Worm (Caenorhabditis elegans): ENCODE measurements around the gene C09H10.5.

C09H10.5 gene

ce11 chrII:11097154-11097887, 6.2 kb downstream of the C09H10.5 start, which contains the start of the genes rpl-36.A and nuo-1:
TSS of gene rpl-36.A (minus strand) at chrII:11097204.
TSS of gene nuo-1 (plus strand) at chrII:11097837.
- TF ChIP-seq dpl-1 (GFP tag; optimal IDR thresholded peaks at IDR 0.05) = peak; percentile 80 to 86 (median 84)
- peak; percentile 97 for TF ChIP-seq blmp-1 (tag; optimal IDR thresholded peaks at IDR 0.05)
- peak; percentile 98 to 99 for TF ChIP-seq lsy-2 (tag; optimal IDR thresholded peaks at IDR 0.05)
- peak; percentile 15 for TF ChIP-seq mef-2 (tag; optimal IDR thresholded peaks at IDR 0.05)
- no peak for TF ChIP-seq pag-3 (tag; optimal IDR thresholded peaks at IDR 0.05; ENCODE audit: borderline replicate concordance, insufficient read depth)
- TF ChIP-seq lin-39 (tag; optimal IDR thresholded peaks at IDR 0.05) = peak; percentile 13
- TF ChIP-seq nhr-237 (tag; optimal IDR thresholded peaks at IDR 0.05) = peak; percentile 56
- peak; percentile 25 for TF ChIP-seq fkh-10 (GFP tag; optimal IDR thresholded peaks at IDR 0.05)
- TF ChIP-seq nhr-90 (tag; optimal IDR thresholded peaks at IDR 0.05; ENCODE audit: poor library complexity) = peak; percentile 54
- TF ChIP-seq tbx-2 (tag; optimal IDR thresholded peaks at IDR 0.05) = peak; percentile 77
- no peak for TF ChIP-seq pax-3 (tag; optimal IDR thresholded peaks at IDR 0.05)
- TF ChIP-seq lin-35 (GFP tag; optimal IDR thresholded peaks at IDR 0.05) = peak; percentile 88 to 93
- no peak for TF ChIP-seq zip-4 (GFP tag; optimal IDR thresholded peaks at IDR 0.05)
- TF ChIP-seq mep-1 (tag; optimal IDR thresholded peaks at IDR 0.05) = peak; percentile 89
- TF ChIP-seq ceh-88 (GFP tag; IDR thresholded peaks at IDR 0.05) = no peak
- peak; percentile 88 to 91 for TF ChIP-seq efl-1 (optimal IDR thresholded peaks at IDR 0.05)
- peak; percentile 82 to 98 for TF ChIP-seq efl-1 (GFP tag; optimal IDR thresholded peaks at IDR 0.05 in 1 of 2)
- TF ChIP-seq elt-2 (tag; optimal IDR thresholded peaks at IDR 0.05) = no peak
- no peak for TF ChIP-seq C34B4.2 (tag; optimal IDR thresholded peaks at IDR 0.05)
- no peak for TF ChIP-seq ceh-90 (tag; optimal IDR thresholded peaks at IDR 0.05)
- TF ChIP-seq fkh-4 (tag; optimal IDR thresholded peaks at IDR 0.05; ENCODE audit: borderline replicate concordance) = no peak
- peak; percentile 61 for TF ChIP-seq snpc-4 (tag; optimal IDR thresholded peaks at IDR 0.05)
- TF ChIP-seq aha-1 (tag; optimal IDR thresholded peaks at IDR 0.05) = no peak
- no peak for TF ChIP-seq sox-4 (tag; optimal IDR thresholded peaks at IDR 0.05)
- TF ChIP-seq irx-1 (tag; optimal IDR thresholded peaks at IDR 0.05) = peak; percentile 51
- TF ChIP-seq fkh-8 (tag; optimal IDR thresholded peaks at IDR 0.05) = peak; percentile 77
- TF ChIP-seq ama-1 (optimal IDR thresholded peaks at IDR 0.05) = no peak
- TF ChIP-seq nhr-71 (tag; optimal IDR thresholded peaks at IDR 0.05) = peak; percentile 88
- peak; percentile 96 for TF ChIP-seq C16A3.4 (tag; optimal IDR thresholded peaks at IDR 0.05)
- peak; percentile 85 for TF ChIP-seq nhr-20 (tag; optimal IDR thresholded peaks at IDR 0.05)
- no peak for TF ChIP-seq Y116A8C.19 (tag; optimal IDR thresholded peaks at IDR 0.05; ENCODE audit: borderline replicate concordance)
- TF ChIP-seq elt-3 (tag; optimal IDR thresholded peaks at IDR 0.05) = peak in 3 of 6 experiments; percentile 3 to 83 (median 41)
- TF ChIP-seq unc-130 (tag; optimal IDR thresholded peaks at IDR 0.05) = peak; percentile 94
- TF ChIP-seq swsn-7 (tag; optimal IDR thresholded peaks at IDR 0.05) = peak; percentile 81
- no peak for TF ChIP-seq nhr-28 (tag; optimal IDR thresholded peaks at IDR 0.05)
- no peak for TF ChIP-seq hlh-4 (tag; optimal IDR thresholded peaks at IDR 0.05)
- peak; percentile 79 for TF ChIP-seq lin-13 (GFP tag; optimal IDR thresholded peaks at IDR 0.05)
- no peak for TF ChIP-seq nhr-84 (tag; optimal IDR thresholded peaks at IDR 0.05)
- peak; percentile 87 for TF ChIP-seq nhr-85 (tag)
- TF ChIP-seq ztf-11 (tag; optimal IDR thresholded peaks at IDR 0.05) = peak in 1 of 2 experiments; percentile 25
- peak; percentile 91 for TF ChIP-seq snu-23 (GFP tag; optimal IDR thresholded peaks at IDR 0.05)
- no peak for TF ChIP-seq sptf-1 (tag; optimal IDR thresholded peaks at IDR 0.05)
- TF ChIP-seq C04F5.9 (tag; optimal IDR thresholded peaks at IDR 0.05) = peak; percentile 38
- TF ChIP-seq lir-3 (tag; optimal IDR thresholded peaks at IDR 0.05; ENCODE audit: poor library complexity) = peak; percentile 51
- peak; percentile 85 for TF ChIP-seq isw-1 (GFP tag; IDR thresholded peaks at IDR 0.05)
- no peak for TF ChIP-seq nhr-76 (tag; optimal IDR thresholded peaks at IDR 0.05)
- no peak for TF ChIP-seq egl-27 (tag; optimal IDR thresholded peaks at IDR 0.05)
- peak; percentile 55 for TF ChIP-seq dsc-1 (tag; optimal IDR thresholded peaks at IDR 0.05)
- no peak for TF ChIP-seq ceh-8 (GFP tag; optimal IDR thresholded peaks at IDR 0.05)
- TF ChIP-seq egl-13 (tag; optimal IDR thresholded peaks at IDR 0.05) = no peak
- peak; percentile 29 for TF ChIP-seq vab-15 (tag; optimal IDR thresholded peaks at IDR 0.05)
